Fruit fly (Drosophila melanogaster): ENCODE measurements around the gene CG43084.
A peak's percentile ranks its signal among the peaks of the same experiment; 100 is the strongest.

The CG43084 gene

DNA sequence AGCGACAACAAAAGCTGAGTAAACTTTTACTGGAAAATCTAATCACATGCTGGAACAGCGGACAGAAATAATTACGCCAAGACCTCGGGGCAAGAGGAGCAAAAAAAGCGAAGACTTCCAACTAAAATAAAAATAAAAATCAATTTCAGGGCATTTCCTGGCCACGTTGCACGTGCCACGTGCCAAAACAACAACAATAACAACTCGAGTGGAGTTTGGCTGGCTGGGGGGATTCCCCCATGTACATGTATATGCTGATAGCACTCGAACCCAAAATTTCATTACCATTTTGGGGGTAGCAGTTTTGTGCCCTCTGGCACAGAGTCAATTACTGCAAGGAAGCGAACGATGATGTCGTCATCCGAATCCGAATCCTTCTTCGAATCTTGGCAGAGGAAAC is 11.9 kb downstream of the CG43084 start:
- TF ChIP-seq org-1 (GFP tag; optimal IDR thresholded peaks at IDR 0.05) (no peak), tgo (GFP tag; IDR thresholded peaks at IDR 0.05) (no peak), esg (GFP tag; conservative IDR thresholded peaks at IDR 0.05) (no peak), dati (GFP tag; IDR thresholded peaks at IDR 0.05) (no peak), NfI (GFP tag; optimal IDR thresholded peaks at IDR 0.05) (no peak), CG10431 (GFP tag; optimal IDR thresholded peaks at IDR 0.05) (no peak), CG4360 (GFP tag; IDR thresholded peaks at IDR 0.05) (peak; percentile 81), Hey (tag; optimal IDR thresholded peaks at IDR 0.05) (peak; percentile 92), E2f1 (GFP tag; IDR thresholded peaks at IDR 0.05) (no peak), CG12659 (GFP tag; optimal IDR thresholded peaks at IDR 0.05) (no peak), CG18599 (GFP tag; optimal IDR thresholded peaks at IDR 0.05) (peak; percentile 12), HLH54F (GFP tag; optimal IDR thresholded peaks at IDR 0.05) (no peak), z (GFP tag; IDR thresholded peaks at IDR 0.05) (peak; percentile 66; the same call in 2 of the 3 replicates), lov (optimal IDR thresholded peaks at IDR 0.05) (no peak), lov (GFP tag; IDR thresholded peaks at IDR 0.05) (no peak), Gug (GFP tag; IDR thresholded peaks at IDR 0.05) (no peak), CG8924 (tag; optimal IDR thresholded peaks at IDR 0.05) (no peak), CG10979 (tag; optimal IDR thresholded peaks at IDR 0.05) (no peak), CG12299 (tag; optimal IDR thresholded peaks at IDR 0.05) (no peak), CG7786 (GFP tag; optimal IDR thresholded peaks at IDR 0.05) (no peak), CG34422 (GFP tag; IDR thresholded peaks at IDR 0.05) (no peak), sens (GFP tag) (peak; percentile 68), ssp (GFP tag; IDR thresholded peaks at IDR 0.05) (no peak), nom (GFP tag; optimal IDR thresholded peaks at IDR 0.05) (no peak), dmrt11E (tag; optimal IDR thresholded peaks at IDR 0.05) (no peak), B-H2 (GFP tag; optimal IDR thresholded peaks at IDR 0.05) (no peak), mld (GFP tag; IDR thresholded peaks at IDR 0.05; ENCODE audit: partially characterized antibody) (0 out of 3 replicates have a peak, but pooled peaks have one; percentile 18), eyg (GFP tag; optimal IDR thresholded peaks at IDR 0.05) (no peak), CG13624 (GFP tag; optimal IDR thresholded peaks at IDR 0.05) (no peak), CG3995 (GFP tag; optimal IDR thresholded peaks at IDR 0.05) (no peak), pan (optimal IDR thresholded peaks at IDR 0.05) (no peak), pan (GFP tag; optimal IDR thresholded peaks at IDR 0.05 in 1 of 2, IDR thresholded peaks at IDR 0.05 in 1 of 2) (no peak)

DNA sequence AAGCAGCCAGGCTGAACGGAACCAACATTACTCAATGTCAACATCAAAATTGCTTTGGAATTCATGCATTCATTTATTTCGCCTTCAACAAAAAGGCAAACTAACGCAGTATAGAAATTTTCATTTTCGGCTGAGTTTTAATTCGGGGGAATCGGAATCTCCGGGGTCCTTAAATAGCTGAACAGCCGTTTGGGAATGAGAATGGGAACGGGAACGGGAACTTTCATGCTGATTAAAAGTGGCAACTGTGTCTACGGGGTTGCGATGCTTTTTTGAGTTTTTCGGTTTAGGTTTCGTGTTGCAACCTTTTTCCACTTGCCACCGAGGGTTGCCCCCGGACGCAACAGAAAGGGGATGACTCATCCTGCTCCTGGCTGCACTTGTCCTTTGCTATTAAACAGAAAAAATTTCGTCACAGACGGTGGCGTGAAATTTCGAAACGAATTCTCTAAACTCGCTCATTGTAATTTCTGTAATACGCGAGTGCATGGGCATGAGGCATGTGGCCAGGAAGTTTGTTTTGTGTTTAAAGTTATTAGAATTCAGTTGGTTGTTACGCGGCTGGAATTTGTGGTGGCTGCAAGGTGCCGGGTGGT is 13.6 kb downstream of the CG43084 start:
- TF ChIP-seq B-H1 (GFP tag; IDR thresholded peaks at IDR 0.05): no peak
- TF ChIP-seq onecut (GFP tag; IDR thresholded peaks at IDR 0.05): no peak
- no peak for TF ChIP-seq klu (GFP tag; IDR thresholded peaks at IDR 0.05)
- TF ChIP-seq CG10959 (GFP tag; IDR thresholded peaks at IDR 0.05): no peak
- TF ChIP-seq Rx (GFP tag; IDR thresholded peaks at IDR 0.05): 0 out of 2 replicates have a peak, but pooled peaks have one; percentile 15
- no peak for TF ChIP-seq Sox100B (GFP tag; optimal IDR thresholded peaks at IDR 0.05)
- no peak for TF ChIP-seq trh (GFP tag; optimal IDR thresholded peaks at IDR 0.05)
- no peak for TF ChIP-seq Ptx1 (GFP tag; IDR thresholded peaks at IDR 0.05)
- no peak for TF ChIP-seq CG12155 (GFP tag; optimal IDR thresholded peaks at IDR 0.05)
- no peak for TF ChIP-seq org-1 (GFP tag; optimal IDR thresholded peaks at IDR 0.05)
- TF ChIP-seq nerfin-1 (tag; optimal IDR thresholded peaks at IDR 0.05): peak; percentile 99
- no peak for TF ChIP-seq seq (GFP tag; IDR thresholded peaks at IDR 0.05)
- no peak for TF ChIP-seq CG10431 (GFP tag; optimal IDR thresholded peaks at IDR 0.05)
- no peak for TF ChIP-seq CG10543 (GFP tag; optimal IDR thresholded peaks at IDR 0.05)
- no peak for TF ChIP-seq CG13123 (GFP tag; optimal IDR thresholded peaks at IDR 0.05)
- no peak for TF ChIP-seq CG33213 (GFP tag; optimal IDR thresholded peaks at IDR 0.05)
- TF ChIP-seq CG3065 (GFP tag; optimal IDR thresholded peaks at IDR 0.05): no peak
- no peak for TF ChIP-seq CG2678 (tag; optimal IDR thresholded peaks at IDR 0.05)
- peak; percentile 10 for TF ChIP-seq nmo (GFP tag; optimal IDR thresholded peaks at IDR 0.05)
- TF ChIP-seq Dll (GFP tag; IDR thresholded peaks at IDR 0.05; ENCODE audit: partially characterized antibody): no peak
- TF ChIP-seq sd (tag; optimal IDR thresholded peaks at IDR 0.05): peak; percentile 53
- no peak for TF ChIP-seq Sry-δ (GFP tag; optimal IDR thresholded peaks at IDR 0.05)
- no peak for TF ChIP-seq CG2889 (GFP tag; IDR thresholded peaks at IDR 0.05)

All from whole organism, embryonic.